Fruit fly (Drosophila melanogaster): ENCODE results near the gene TfIIEbeta.

TfIIEbeta gene

DNA sequence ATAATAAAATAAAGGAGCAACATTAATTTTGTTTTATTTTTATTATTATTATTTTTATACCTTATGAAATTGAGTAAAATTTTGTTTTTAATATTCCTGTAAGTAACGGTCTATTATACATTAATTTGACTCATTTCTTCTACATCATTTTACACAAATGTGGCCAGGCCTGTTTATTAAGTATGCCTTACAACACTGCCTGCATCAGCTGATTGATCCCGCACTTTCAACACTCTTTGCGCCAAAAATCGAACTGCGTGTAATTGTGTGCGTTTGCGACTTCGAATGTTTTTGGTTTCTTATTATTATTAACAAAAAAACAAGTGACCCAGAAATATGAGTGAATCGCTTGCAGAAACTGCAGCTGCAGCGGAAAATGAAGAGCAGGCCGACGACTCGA lies 26.5 kb downstream of the TfIIEbeta start, which contains the start of gene Claspin (continued):
- TF ChIP-seq CG13624 (GFP tag; optimal IDR thresholded peaks at IDR 0.05) (peak; percentile 61), Trl (optimal IDR thresholded peaks at IDR 0.05) (no peak), Trl (GFP tag; optimal IDR thresholded peaks at IDR 0.05) (peak; percentile 24), CG2116 (GFP tag; optimal IDR thresholded peaks at IDR 0.05) (peak; percentile 34), HHEX (GFP tag; optimal IDR thresholded peaks at IDR 0.05) (no peak), dmrt11E (tag; optimal IDR thresholded peaks at IDR 0.05) (peak; percentile 10), CG15269 (tag; optimal IDR thresholded peaks at IDR 0.05) (no peak), ranshi (GFP tag; IDR thresholded peaks at IDR 0.05) (0 out of 2 replicates have a peak, but pooled peaks have one; percentile 11), CG7786 (GFP tag; optimal IDR thresholded peaks at IDR 0.05) (peak; percentile 62), CG6791 (GFP tag; IDR thresholded peaks at IDR 0.05; ENCODE audit: partially characterized antibody) (peak; percentile 37; the same call in 1 of the 3 replicates), Max (GFP tag; optimal IDR thresholded peaks at IDR 0.05) (peak; percentile 19), CG12769 (tag; optimal IDR thresholded peaks at IDR 0.05) (peak; percentile 60), CG17385 (GFP tag; optimal IDR thresholded peaks at IDR 0.05) (peak; percentile 31), Xrp1 (GFP tag; IDR thresholded peaks at IDR 0.05) (peak; percentile 62), Dbx (GFP tag; IDR thresholded peaks at IDR 0.05) (peak; percentile 26; the same call in 1 of the 3 replicates), cwo (GFP tag; optimal IDR thresholded peaks at IDR 0.05) (no peak), Deaf1 (tag; optimal IDR thresholded peaks at IDR 0.05) (no peak), cad (GFP tag; optimal IDR thresholded peaks at IDR 0.05) (no peak), CG34224 (GFP tag; IDR thresholded peaks at IDR 0.05; ENCODE audit: partially characterized antibody) (peak; percentile 47; the same call in 1 of the 3 replicates), grau (tag; optimal IDR thresholded peaks at IDR 0.05) (peak; percentile 32), Myb (GFP tag; optimal IDR thresholded peaks at IDR 0.05) (peak; percentile 57), pan (optimal IDR thresholded peaks at IDR 0.05) (no peak), pan (GFP tag; optimal IDR thresholded peaks at IDR 0.05 in 1 of 2, IDR thresholded peaks at IDR 0.05 in 1 of 2) (peak in 1 of 2 experiments; percentile 20), crp (GFP tag; optimal IDR thresholded peaks at IDR 0.05) (peak; percentile 97 to 99), tio (GFP tag; optimal IDR thresholded peaks at IDR 0.05) (no peak), CoRest (tag; optimal IDR thresholded peaks at IDR 0.05) (peak; percentile 63), maf-S (GFP tag; optimal IDR thresholded peaks at IDR 0.05) (peak; percentile 27), Dip3 (GFP tag; optimal IDR thresholded peaks at IDR 0.05) (peak; percentile 58), CG12659 (GFP tag; optimal IDR thresholded peaks at IDR 0.05) (peak; percentile 66), CG11560 (tag; IDR thresholded peaks at IDR 0.05) (no peak), dpn (GFP tag; optimal IDR thresholded peaks at IDR 0.05) (peak; percentile 60 to 65), Xbp1 (GFP tag; optimal IDR thresholded peaks at IDR 0.05) (peak; percentile 52), C15 (GFP tag; IDR thresholded peaks at IDR 0.05) (no peak), CG1603 (tag; optimal IDR thresholded peaks at IDR 0.05) (peak; percentile 73), bsh (GFP tag; optimal IDR thresholded peaks at IDR 0.05) (peak in 1 of 2 experiments; percentile 16), stwl (tag; optimal IDR thresholded peaks at IDR 0.05) (peak; percentile 72), nerfin-2 (GFP tag; IDR thresholded peaks at IDR 0.05; ENCODE audit: partially characterized antibody) (no peak), ttk (GFP tag; IDR thresholded peaks at IDR 0.05) (no peak), trem (tag; optimal IDR thresholded peaks at IDR 0.05) (peak; percentile 38), CG5180 (GFP tag; optimal IDR thresholded peaks at IDR 0.05) (no peak), CG13287 (GFP tag; IDR thresholded peaks at IDR 0.05; ENCODE audit: partially characterized antibody) (peak; percentile 66), CG9876 (GFP tag; optimal IDR thresholded peaks at IDR 0.05) (peak; percentile 33), yki (optimal IDR thresholded peaks at IDR 0.05) (no peak), PHDP (tag; optimal IDR thresholded peaks at IDR 0.05) (peak; percentile 40), Nf-YC (tag; optimal IDR thresholded peaks at IDR 0.05) (peak; percentile 9)
